Worm (Caenorhabditis elegans): Measurements from ENCODE around the gene frh-1.

DNA sequence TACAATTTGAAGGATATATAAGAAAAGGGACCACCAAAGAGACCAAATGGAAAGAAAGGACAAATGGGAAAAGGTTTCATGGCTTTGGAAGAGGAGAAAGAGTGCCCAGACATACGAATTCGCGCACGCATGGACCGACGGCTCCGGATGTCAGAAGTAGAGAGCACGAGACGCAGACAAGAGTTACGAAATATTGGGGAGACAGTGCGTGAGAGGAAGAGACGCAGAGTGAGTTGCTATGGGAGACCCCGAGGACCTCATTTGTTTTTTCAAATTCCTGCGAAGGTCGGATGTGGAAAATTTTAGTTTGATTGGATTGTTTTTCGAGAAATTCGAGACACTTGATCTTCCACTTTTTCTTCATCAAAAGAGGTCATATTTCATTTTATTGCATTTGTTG is 49.4 kb downstream of the frh-1 start:
- no peak for TF ChIP-seq nhr-21 (tag; optimal IDR thresholded peaks at IDR 0.05)
- TF ChIP-seq nhr-237 (tag; optimal IDR thresholded peaks at IDR 0.05), result no peak
- TF ChIP-seq alr-1 (tag; optimal IDR thresholded peaks at IDR 0.05), result no peak
- TF ChIP-seq nhr-129 (tag; optimal IDR thresholded peaks at IDR 0.05), result peak; percentile 32
- TF ChIP-seq fos-1 (tag; optimal IDR thresholded peaks at IDR 0.05), result no peak
- TF ChIP-seq nhr-25 (tag; optimal IDR thresholded peaks at IDR 0.05), result no peak
- no peak for TF ChIP-seq ama-1 (optimal IDR thresholded peaks at IDR 0.05)
- TF ChIP-seq snpc-4 (tag; optimal IDR thresholded peaks at IDR 0.05), result peak; percentile 23
- TF ChIP-seq skn-1 (tag; optimal IDR thresholded peaks at IDR 0.05), result no peak
- no peak for TF ChIP-seq blmp-1 (tag; optimal IDR thresholded peaks at IDR 0.05; ENCODE audit: insufficient read depth)
- TF ChIP-seq elt-3 (tag; optimal IDR thresholded peaks at IDR 0.05), result no peak
- no peak for TF ChIP-seq nhr-23 (tag; optimal IDR thresholded peaks at IDR 0.05)
